Worm (Caenorhabditis elegans) whole organism, midembryonic: Measurements from ENCODE around the gene mdt-26.

ENCODE experiments used
- flt-1 ChIP-seq: fragments of 200-800 bp; sonication (Bioruptor generic); IDR thresholded peaks from 2 replicates; pipeline ENCODE4 v1.3.6; 2022; ENCODE audit warnings: missing genetic modification characterization, missing compliant biosample characterization
- tab-1 ChIP-seq: fragments of 200-800 bp; sonication (Bioruptor generic); IDR thresholded peaks from 2 replicates; pipeline ENCODE4 v1.3.6; 2022; ENCODE audit warnings: missing genetic modification characterization, missing compliant biosample characterization

DNA sequence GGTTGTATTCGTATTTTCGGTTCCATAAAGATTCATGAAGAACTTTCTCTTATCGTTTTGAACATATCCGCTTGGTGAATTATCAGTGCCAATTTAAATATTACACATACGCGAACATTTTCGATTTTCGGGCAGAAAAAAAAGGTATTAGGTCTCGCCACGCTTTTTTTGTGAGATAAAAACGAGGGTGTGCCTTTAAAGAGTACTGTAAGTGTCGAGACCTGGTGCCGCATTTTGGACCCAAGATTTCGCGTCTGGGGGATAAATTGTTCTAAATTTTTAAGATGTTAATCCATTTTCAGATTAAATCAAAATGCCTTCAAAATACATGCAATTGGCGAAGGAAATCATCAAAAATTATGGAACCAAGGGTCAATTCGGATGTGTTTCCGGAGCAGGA lies 32.9 kb downstream of the mdt-26 start, which contains the start of gene C25H3.3:
- TF ChIP-seq tab-1 (GFP tag; lab: Robert Waterston, UW) (no peak), flt-1 (GFP tag; lab: Robert Waterston, UW) (no peak)
